Worm (Caenorhabditis elegans) whole organism, young adult: ENCODE data around the gene Y45F10D.14.

Experiments used
- F55B11.4 ChIP-seq: sonication (generic microtip); optimal IDR thresholded peaks from 2 replicates; lab custom pipeline; 2016; ENCODE audit warnings: missing compliant biosample characterization, missing genetic modification characterization, borderline replicate concordance; ENCODE audit not compliant: insufficient read depth
- K12H6.12 ChIP-seq: fragments of 200-800 bp; sonication (Bioruptor generic); optimal IDR thresholded peaks from 2 replicates; lab custom pipeline; 2018; ENCODE audit warnings: mild to moderate bottlenecking, missing genetic modification characterization, missing compliant biosample characterization
- Y53F4B.3 ChIP-seq: fragments of 200-800 bp; sonication (Bioruptor generic); IDR thresholded peaks from 2 replicates; pipeline ENCODE4 v1.3.6; 2022; ENCODE audit warnings: missing genetic modification reagents, missing genetic modification characterization, missing compliant biosample characterization
- ama-1 ChIP-seq, 3 experiments: fragments of 150-350 bp in 1 of 3; sonication (generic microtip) in 2 of 3; optimal IDR thresholded peaks; 2 replicates each; lab custom pipeline; 2014 to 2018; ENCODE audit warnings: missing biosample characterization in 2 of 3, missing genetic modification characterization in 2 of 3, missing genetic modification reagents in 2 of 3
- bed-1 ChIP-seq: fragments of 200-800 bp; sonication (Bioruptor generic); IDR thresholded peaks from 2 replicates; pipeline ENCODE4 v1.3.6; 2022; ENCODE audit warnings: missing genetic modification reagents, missing genetic modification characterization, missing compliant biosample characterization
- dpl-1 ChIP-seq: fragments of 150-350 bp; optimal IDR thresholded peaks from 2 replicates; lab custom pipeline; 2014; ENCODE audit warnings: missing biosample characterization, missing genetic modification reagents, missing genetic modification characterization
- lir-1 ChIP-seq: fragments of 200-800 bp; sonication (Bioruptor generic); conservative IDR thresholded peaks from 2 replicates; pipeline ENCODE4 v1.3.6; 2022; ENCODE audit warnings: missing genetic modification reagents, missing genetic modification characterization, missing compliant biosample characterization
- pbrm-1 ChIP-seq: fragments of 200-800 bp; sonication (Bioruptor generic); IDR thresholded peaks from 2 replicates; pipeline ENCODE4 v1.3.6; 2022; ENCODE audit warnings: missing genetic modification reagents, missing genetic modification characterization, missing compliant biosample characterization
- tbx-9 ChIP-seq: sonication (generic microtip); optimal IDR thresholded peaks from 2 replicates; lab custom pipeline; 2016; ENCODE audit warnings: borderline replicate concordance, missing genetic modification characterization, inconsistent platforms, missing compliant biosample characterization
- zim-3 ChIP-seq: sonication (generic microtip); optimal IDR thresholded peaks from 2 replicates; lab custom pipeline; 2017; ENCODE audit warnings: mild to moderate bottlenecking, missing genetic modification characterization, moderate library complexity, missing compliant biosample characterization
- ztf-3 ChIP-seq: fragments of 200-800 bp; sonication (Bioruptor generic); optimal IDR thresholded peaks from 2 replicates; lab custom pipeline; 2018; ENCODE audit warnings: mild to moderate bottlenecking, missing genetic modification characterization, missing compliant biosample characterization

DNA sequence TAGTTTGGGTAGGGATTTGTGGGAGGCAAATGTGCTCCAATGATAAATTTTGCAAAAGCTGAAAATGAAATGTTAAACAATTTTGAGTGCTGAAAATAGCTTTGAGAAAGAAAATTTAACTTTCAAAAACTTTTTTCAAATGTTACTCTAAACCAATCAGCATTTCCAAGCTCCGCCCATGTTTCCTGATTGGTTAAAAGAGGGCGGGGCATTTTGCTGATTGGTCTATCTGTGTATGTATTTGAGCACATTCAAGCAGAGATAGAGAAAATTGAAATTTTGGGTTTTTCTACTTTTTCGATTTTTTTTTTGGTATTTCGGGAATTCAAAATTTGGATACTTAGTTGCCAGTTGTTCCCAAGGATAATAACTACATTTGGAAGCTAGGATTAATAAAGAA, 42.9 kb downstream of the Y45F10D.14 start:
- TF ChIP-seq tbx-9 (tag; lab: Kevin White, UChicago) (no peak), Y53F4B.3 (GFP tag; lab: Robert Waterston, UW) (no peak), bed-1 (GFP tag; lab: Robert Waterston, UW) (no peak), dpl-1 (GFP tag; lab: Kevin White, UChicago) (no peak), zim-3 (no peak), K12H6.12 (no peak), F55B11.4 (tag; lab: Kevin White, UChicago) (no peak), pbrm-1 (no peak), lir-1 (GFP tag; lab: Robert Waterston, UW) (no peak), ztf-3 (no peak), ama-1 (optimal IDR thresholded peaks at IDR 0.05; lab: Kevin White, UChicago) (no peak), ama-1 (GFP tag; optimal IDR thresholded peaks at IDR 0.05; lab: Kevin White, UChicago) (no peak)
